Worm (Caenorhabditis elegans) whole organism, young adult: ENCODE measurements around the gene T08G3.6.

ENCODE experiments used
- B0035.1 ChIP-seq: sonication (generic microtip); optimal IDR thresholded peaks from 2 replicates; lab custom pipeline; 2016; ENCODE audit warnings: missing genetic modification characterization, mild to moderate bottlenecking, missing compliant biosample characterization, missing genotype, missing genetic modification reagents
- B0261.1 ChIP-seq: sonication (generic microtip); optimal IDR thresholded peaks from 2 replicates; lab custom pipeline; 2016; ENCODE audit warnings: mild to moderate bottlenecking, missing genetic modification characterization, moderate library complexity, missing compliant biosample characterization
- F22D6.2 ChIP-seq: sonication (generic microtip); optimal IDR thresholded peaks from 2 replicates; lab custom pipeline; 2016; ENCODE audit warnings: mild to moderate bottlenecking, missing genetic modification characterization, missing compliant biosample characterization
- F33H1.4 ChIP-seq: fragments of 200-800 bp; sonication (Bioruptor generic); IDR thresholded peaks from 2 replicates; pipeline ENCODE4 v1.3.6; 2022; ENCODE audit warnings: missing genetic modification reagents, missing genetic modification characterization, missing compliant biosample characterization
- F37B4.10 ChIP-seq: fragments of 200-800 bp; sonication (Bioruptor generic); IDR thresholded peaks from 2 replicates; pipeline ENCODE4 v1.3.6; 2022; ENCODE audit warnings: missing genetic modification characterization, missing compliant biosample characterization
- F49E8.2 ChIP-seq: sonication (generic microtip); optimal IDR thresholded peaks from 3 replicates; lab custom pipeline; 2017; ENCODE audit warnings: missing genetic modification characterization, mild to moderate bottlenecking, missing compliant biosample characterization, antibody characterized with exemption, moderate library complexity; ENCODE audit not compliant: insufficient read depth
- K11D2.4 ChIP-seq: fragments of 200-800 bp; sonication (Bioruptor generic); IDR thresholded peaks from 2 replicates; pipeline ENCODE4 v1.3.6; 2022; ENCODE audit warnings: missing genetic modification reagents, missing genetic modification characterization, missing compliant biosample characterization
- Y53F4B.3 ChIP-seq: fragments of 200-800 bp; sonication (Bioruptor generic); IDR thresholded peaks from 2 replicates; pipeline ENCODE4 v1.3.6; 2022; ENCODE audit warnings: missing genetic modification reagents, missing genetic modification characterization, missing compliant biosample characterization
- Y67H2A.10 ChIP-seq: fragments of 200-800 bp; sonication (Bioruptor generic); conservative IDR thresholded peaks from 2 replicates; pipeline ENCODE4 v1.3.6; 2022; ENCODE audit warnings: missing genetic modification reagents, missing genetic modification characterization, missing compliant biosample characterization
- ZK185.1 ChIP-seq: sonication (generic microtip); optimal IDR thresholded peaks from 2 replicates; lab custom pipeline; 2016; ENCODE audit warnings: mild to moderate bottlenecking, missing genetic modification characterization, missing compliant biosample characterization; ENCODE audit not compliant: poor library complexity, severe bottlenecking
- aptf-3 ChIP-seq: fragments of 200-800 bp; sonication (Bioruptor generic); IDR thresholded peaks from 2 replicates; pipeline ENCODE4 v1.3.6; 2022; ENCODE audit warnings: missing genetic modification characterization, missing compliant biosample characterization
- attf-6 ChIP-seq: fragments of 200-800 bp; sonication (Bioruptor generic); IDR thresholded peaks from 2 replicates; pipeline ENCODE4 v1.3.6; 2022; ENCODE audit warnings: missing genetic modification reagents, missing genetic modification characterization, missing compliant biosample characterization
- bed-1 ChIP-seq: fragments of 200-800 bp; sonication (Bioruptor generic); IDR thresholded peaks from 2 replicates; pipeline ENCODE4 v1.3.6; 2022; ENCODE audit warnings: missing genetic modification reagents, missing genetic modification characterization, missing compliant biosample characterization
- bed-2 ChIP-seq: fragments of 200-800 bp; sonication (Bioruptor generic); IDR thresholded peaks from 2 replicates; pipeline ENCODE4 v1.3.6; 2022; ENCODE audit warnings: missing genetic modification reagents, missing genetic modification characterization, missing compliant biosample characterization
- ccch-3 ChIP-seq: fragments of 200-800 bp; sonication (Bioruptor generic); optimal IDR thresholded peaks from 2 replicates; lab custom pipeline; 2018; ENCODE audit warnings: mild to moderate bottlenecking, missing genetic modification characterization, missing compliant biosample characterization
- cebp-1 ChIP-seq, 2 experiments: fragments of 200-800 bp in 1 of 2; sonication (Bioruptor generic) in 1 of 2; sonication (generic microtip) in 1 of 2; IDR thresholded peaks in 1 of 2; optimal IDR thresholded peaks in 1 of 2; 2 replicates each; pipeline versions ENCODE4 v1.3.6 to Lab custom; 2017 to 2022; ENCODE audit warnings: missing compliant biosample characterization in 2 of 2, missing genetic modification characterization in 2 of 2, mild to moderate bottlenecking in 1 of 2, missing genetic modification reagents in 1 of 2, moderate library complexity in 1 of 2
- cebp-2 ChIP-seq: fragments of 200-800 bp; sonication (Bioruptor generic); IDR thresholded peaks from 2 replicates; pipeline ENCODE4 v1.3.6; 2022; ENCODE audit warnings: missing genetic modification characterization, missing compliant biosample characterization
- ceh-27 ChIP-seq: fragments of 200-800 bp; sonication (Bioruptor generic); optimal IDR thresholded peaks from 2 replicates; lab custom pipeline; 2018; ENCODE audit warnings: mild to moderate bottlenecking, missing genetic modification characterization, moderate library complexity, missing compliant biosample characterization
- dox-1 ChIP-seq: fragments of 200-800 bp; sonication (Bioruptor generic); IDR thresholded peaks from 2 replicates; pipeline ENCODE4 v1.3.6; 2022; ENCODE audit warnings: missing genetic modification reagents, missing genetic modification characterization, missing compliant biosample characterization
- efl-1 ChIP-seq: fragments of 150-350 bp; optimal IDR thresholded peaks from 2 replicates; lab custom pipeline; 2014; ENCODE audit warnings: missing biosample characterization, missing genetic modification reagents, missing genetic modification characterization
- egl-18 ChIP-seq: fragments of 200-800 bp; sonication (Bioruptor generic); IDR thresholded peaks from 2 replicates; pipeline ENCODE4 v1.3.6; 2022; ENCODE audit warnings: missing genetic modification reagents, missing genetic modification characterization, missing compliant biosample characterization
- egl-44 ChIP-seq: fragments of 200-800 bp; sonication (Bioruptor generic); IDR thresholded peaks from 2 replicates; pipeline ENCODE4 v1.3.6; 2022; ENCODE audit warnings: missing genetic modification reagents, missing genetic modification characterization, missing compliant biosample characterization
- ekl-4 ChIP-seq: fragments of 200-800 bp; sonication (Bioruptor generic); IDR thresholded peaks from 2 replicates; pipeline ENCODE4 v1.3.6; 2022; ENCODE audit warnings: missing genetic modification reagents, missing genetic modification characterization, missing compliant biosample characterization
- fkh-3 ChIP-seq: sonication (generic microtip); optimal IDR thresholded peaks from 2 replicates; lab custom pipeline; 2016; ENCODE audit warnings: mild to moderate bottlenecking, missing genetic modification characterization, missing compliant biosample characterization
- him-1 ChIP-seq: sonication (generic microtip); optimal IDR thresholded peaks from 2 replicates; lab custom pipeline; 2016; ENCODE audit warnings: missing genotype, missing genetic modification reagents, missing genetic modification characterization, missing compliant biosample characterization
- hlh-12 ChIP-seq: sonication (generic microtip); optimal IDR thresholded peaks from 2 replicates; lab custom pipeline; 2016; ENCODE audit warnings: missing genetic modification characterization, missing compliant biosample characterization
- lag-1 ChIP-seq: fragments of 200-800 bp; sonication (Bioruptor generic); IDR thresholded peaks from 2 replicates; pipeline ENCODE4 v1.3.6; 2022; ENCODE audit warnings: missing genetic modification reagents, missing genetic modification characterization, missing compliant biosample characterization
- let-607 ChIP-seq, 2 experiments: fragments of 200-800 bp in 1 of 2; sonication (Bioruptor generic) in 1 of 2; sonication (generic microtip) in 1 of 2; optimal IDR thresholded peaks; 2 replicates each; lab custom pipeline; 2016 to 2018; ENCODE audit warnings: mild to moderate bottlenecking in 2 of 2, missing compliant biosample characterization in 2 of 2, missing genetic modification characterization in 2 of 2, moderate library complexity in 2 of 2, missing genotype in 1 of 2
- lin-35 ChIP-seq, 3 experiments: fragments of 150-350 bp in 2 of 3; sonication (generic microtip) in 1 of 3; optimal IDR thresholded peaks; 2 replicates each; lab custom pipeline; 2014 to 2018; ENCODE audit warnings: missing biosample characterization in 3 of 3, missing genetic modification characterization in 3 of 3, missing genetic modification reagents in 3 of 3
- lir-1 ChIP-seq: fragments of 200-800 bp; sonication (Bioruptor generic); conservative IDR thresholded peaks from 2 replicates; pipeline ENCODE4 v1.3.6; 2022; ENCODE audit warnings: missing genetic modification reagents, missing genetic modification characterization, missing compliant biosample characterization
- madf-3 ChIP-seq: fragments of 200-800 bp; sonication (Bioruptor generic); IDR thresholded peaks from 2 replicates; pipeline ENCODE4 v1.3.6; 2022; ENCODE audit warnings: missing genetic modification reagents, missing genetic modification characterization, missing compliant biosample characterization
- nfyb-1 ChIP-seq: fragments of 200-800 bp; sonication (Bioruptor generic); IDR thresholded peaks from 2 replicates; pipeline ENCODE4 v1.3.6; 2022; ENCODE audit warnings: missing genetic modification reagents, missing genetic modification characterization, missing compliant biosample characterization
- nhr-179 ChIP-seq: sonication (generic microtip); optimal IDR thresholded peaks from 2 replicates; lab custom pipeline; 2016; ENCODE audit warnings: mild to moderate bottlenecking, missing genetic modification characterization, missing compliant biosample characterization
- nhr-90 ChIP-seq: sonication (generic microtip); optimal IDR thresholded peaks from 2 replicates; lab custom pipeline; 2016; ENCODE audit warnings: missing genotype, mild to moderate bottlenecking, missing genetic modification characterization, missing compliant biosample characterization
- pha-4 ChIP-seq: fragments of 150-350 bp; sonication (generic microtip); optimal IDR thresholded peaks from 2 replicates; lab custom pipeline; 2014; ENCODE audit warnings: missing biosample characterization, missing genetic modification reagents, missing genetic modification characterization
- rpc-1 ChIP-seq, 2 experiments: fragments of 150-350 bp in 1 of 2; sonication (generic microtip) in 1 of 2; optimal IDR thresholded peaks; 2 replicates each; lab custom pipeline; 2014 to 2018; ENCODE audit warnings: missing biosample characterization in 1 of 2, missing genetic modification characterization in 1 of 2, missing genetic modification reagents in 1 of 2, missing genotype in 1 of 2
- snpc-1.3 ChIP-seq: sonication (generic microtip); optimal IDR thresholded peaks from 2 replicates; lab custom pipeline; 2017; ENCODE audit warnings: missing genetic modification characterization, mild to moderate bottlenecking, missing compliant biosample characterization, antibody characterized with exemption, moderate library complexity, missing genotype, missing genetic modification reagents; ENCODE audit not compliant: insufficient read depth
- tbx-9 ChIP-seq: sonication (generic microtip); optimal IDR thresholded peaks from 2 replicates; lab custom pipeline; 2016; ENCODE audit warnings: borderline replicate concordance, missing genetic modification characterization, inconsistent platforms, missing compliant biosample characterization
- xnd-1 ChIP-seq: sonication (generic microtip); optimal IDR thresholded peaks from 2 replicates; lab custom pipeline; 2016; ENCODE audit warnings: missing genotype, missing genetic modification reagents, missing genetic modification characterization, missing compliant biosample characterization
- ztf-26 ChIP-seq: sonication (generic microtip); optimal IDR thresholded peaks from 2 replicates; lab custom pipeline; 2017; ENCODE audit warnings: missing genetic modification characterization, missing compliant biosample characterization

T08G3.6 gene

DNA sequence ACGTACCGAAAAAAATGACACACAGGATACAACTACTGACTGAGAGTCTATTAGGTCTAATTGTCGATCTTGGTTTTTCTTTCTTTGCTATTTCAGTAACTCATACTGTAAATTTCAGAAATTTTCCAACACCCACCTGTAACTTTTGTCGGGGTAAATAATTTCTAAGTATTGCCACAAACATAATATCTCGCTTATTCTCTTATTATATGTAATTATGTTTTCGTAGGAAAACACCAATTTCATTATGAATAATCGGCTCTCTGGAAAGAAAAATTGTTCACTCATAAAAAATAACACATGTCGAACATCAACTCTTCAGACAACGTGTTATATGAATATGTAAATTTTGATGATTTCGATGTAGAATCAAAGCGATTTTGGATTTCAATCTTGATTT is 25.1 kb upstream of the T08G3.6 start, which contains the start of gene srw-48:
Gene srw-48 (plus strand): TSS at position 301 of the 400 bp plus-strand sequence.
- TF ChIP-seq nfyb-1 (no peak), F22D6.2 (no peak), bed-2 (GFP tag; lab: Robert Waterston, UW) (no peak), tbx-9 (tag; lab: Kevin White, UChicago) (no peak), snpc-1.3 (tag; lab: Kevin White, UChicago) (no peak), efl-1 (GFP tag; lab: Kevin White, UChicago) (no peak), ekl-4 (GFP tag; lab: Robert Waterston, UW) (no peak), ztf-26 (tag; lab: Kevin White, UChicago) (no peak), fkh-3 (tag; lab: Kevin White, UChicago) (no peak), hlh-12 (tag; lab: Kevin White, UChicago) (no peak), him-1 (tag; lab: Kevin White, UChicago) (no peak), egl-44 (GFP tag; lab: Robert Waterston, UW) (no peak), K11D2.4 (GFP tag; lab: Robert Waterston, UW) (no peak), nhr-179 (no peak), madf-3 (GFP tag; lab: Robert Waterston, UW) (no peak), nhr-90 (tag; lab: Kevin White, UChicago) (no peak), Y67H2A.10 (GFP tag; lab: Robert Waterston, UW) (no peak), cebp-2 (GFP tag; lab: Robert Waterston, UW) (no peak), dox-1 (GFP tag; lab: Robert Waterston, UW) (no peak)

DNA sequence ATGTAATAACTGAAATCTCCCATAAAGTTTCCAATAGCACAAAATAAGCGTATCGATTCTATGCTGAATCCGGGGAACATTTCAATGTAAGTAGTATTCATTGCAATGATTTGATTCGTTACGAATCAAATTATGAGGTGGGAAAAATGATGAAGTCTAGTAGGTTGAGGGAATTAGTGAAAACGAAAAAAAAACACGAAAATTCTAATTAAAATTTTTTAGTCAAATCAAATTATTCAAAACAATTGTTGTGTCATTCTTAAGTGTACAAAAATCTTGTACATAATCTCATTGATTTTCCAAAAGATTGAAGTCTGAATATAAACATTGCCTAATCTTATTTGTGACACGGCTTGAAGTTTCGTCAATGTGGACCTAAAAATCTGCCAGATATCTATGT is 21.3 kb upstream of the T08G3.6 start, which contains the start of gene srw-29:
Gene srw-29 (minus strand): TSS at position 101 of the 400 bp plus-strand sequence.
- TF ChIP-seq snpc-1.3 (tag; lab: Kevin White, UChicago): no peak
- no peak for TF ChIP-seq cebp-1 (GFP tag; IDR thresholded peaks at IDR 0.05; lab: Robert Waterston, UW)
- TF ChIP-seq cebp-1 (tag; optimal IDR thresholded peaks at IDR 0.05; lab: Kevin White, UChicago): no peak
- TF ChIP-seq lir-1 (GFP tag; lab: Robert Waterston, UW): no peak
- no peak for TF ChIP-seq ZK185.1 (tag; lab: Kevin White, UChicago)
- no peak for TF ChIP-seq attf-6 (GFP tag; lab: Robert Waterston, UW)
- no peak for TF ChIP-seq B0261.1 (tag; lab: Kevin White, UChicago)
- TF ChIP-seq lin-35 (GFP tag; optimal IDR thresholded peaks at IDR 0.05; lab: Kevin White, UChicago): no peak
- no peak for TF ChIP-seq xnd-1 (tag; lab: Kevin White, UChicago)

DNA sequence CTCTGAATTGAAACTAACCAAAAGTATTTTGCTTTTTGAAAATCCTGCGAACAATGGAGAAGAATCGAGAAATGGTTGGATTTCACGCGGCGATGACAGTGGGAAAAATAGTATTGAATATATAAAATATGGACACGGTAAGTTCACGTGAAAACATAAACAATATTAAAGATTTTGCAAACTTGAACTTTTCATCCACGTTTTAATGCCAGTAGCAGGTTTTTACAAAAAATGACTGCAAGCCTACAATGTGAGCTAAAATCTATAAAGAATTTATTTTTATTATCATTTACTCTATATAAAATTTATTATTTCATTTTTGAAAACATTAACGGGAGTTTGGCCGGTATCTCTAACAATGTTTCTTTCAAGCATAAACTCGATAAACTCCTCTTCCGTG is 16.3 kb upstream of the T08G3.6 start, which contains the start of gene F26D2.10:
Gene F26D2.10 (minus strand): TSS at position 101 of the 400 bp plus-strand sequence.
- TF ChIP-seq aptf-3: no peak
- TF ChIP-seq F33H1.4 (GFP tag; lab: Robert Waterston, UW): no peak
- TF ChIP-seq cebp-1 (GFP tag; IDR thresholded peaks at IDR 0.05; lab: Robert Waterston, UW): no peak
- no peak for TF ChIP-seq cebp-1 (tag; optimal IDR thresholded peaks at IDR 0.05; lab: Kevin White, UChicago)
- no peak for TF ChIP-seq pha-4 (tag; lab: Kevin White, UChicago)
- no peak for TF ChIP-seq bed-1 (GFP tag; lab: Robert Waterston, UW)
- no peak for TF ChIP-seq ceh-27 (GFP tag; lab: Kevin White, UChicago)
- no peak for TF ChIP-seq rpc-1 (optimal IDR thresholded peaks at IDR 0.05; lab: Kevin White, UChicago)
- no peak for TF ChIP-seq rpc-1 (tag; optimal IDR thresholded peaks at IDR 0.05; lab: Kevin White, UChicago)
- TF ChIP-seq let-607 (tag; optimal IDR thresholded peaks at IDR 0.05; lab: Kevin White, UChicago): no peak
- no peak for TF ChIP-seq F37B4.10 (GFP tag; lab: Robert Waterston, UW)
- TF ChIP-seq lag-1 (GFP tag; lab: Robert Waterston, UW): no peak
- no peak for TF ChIP-seq F49E8.2
- no peak for TF ChIP-seq egl-44 (GFP tag; lab: Robert Waterston, UW)
- TF ChIP-seq Y53F4B.3 (GFP tag; lab: Robert Waterston, UW): no peak
- no peak for TF ChIP-seq ZK185.1 (tag; lab: Kevin White, UChicago)
- TF ChIP-seq hlh-12 (tag; lab: Kevin White, UChicago): no peak
- no peak for TF ChIP-seq B0035.1 (tag; lab: Kevin White, UChicago)
- TF ChIP-seq ekl-4 (GFP tag; lab: Robert Waterston, UW): no peak
- TF ChIP-seq egl-18 (GFP tag; lab: Robert Waterston, UW): no peak
- no peak for TF ChIP-seq ccch-3 (GFP tag; lab: Kevin White, UChicago)
